Worm (Caenorhabditis elegans): ENCODE results near the gene gipc-2.
"Not testable (repeated sequence)": the region's sequence is repeated elsewhere in the genome, so short reads cannot be mapped to it uniquely, and the experiment has no call there.

gipc-2 gene

DNA sequence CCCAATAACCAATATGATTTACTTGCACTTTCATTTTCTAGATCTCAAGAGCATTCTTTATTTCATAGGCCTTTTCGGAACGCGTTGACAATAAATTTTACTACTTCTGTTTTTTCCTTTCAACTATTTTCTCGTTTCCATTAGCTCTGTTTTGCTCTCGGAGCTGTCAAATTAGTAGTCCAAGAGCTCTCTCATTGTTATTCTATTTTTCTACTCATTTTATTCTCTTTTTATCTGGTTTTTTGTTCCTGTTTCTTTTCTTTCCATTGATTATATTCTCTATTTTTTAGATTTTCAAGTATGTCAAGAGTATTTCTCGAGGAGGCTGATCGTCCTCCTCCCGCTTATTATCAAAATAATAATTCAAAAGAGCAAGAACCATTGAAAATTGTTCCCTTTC is 19.6 kb upstream of the gipc-2 start, which contains the start of gene T04B2.3:
Gene T04B2.3, plus strand, starts transcription at position 301 of the 400 bp plus-strand sequence.
- TF ChIP-seq B0310.2 (tag; optimal IDR thresholded peaks at IDR 0.05) (no peak), tbx-11 (GFP tag; IDR thresholded peaks at IDR 0.05) (no peak), hmg-4 (GFP tag; optimal IDR thresholded peaks at IDR 0.05) (no peak), ets-7 (tag; optimal IDR thresholded peaks at IDR 0.05) (no peak), sea-1 (GFP tag; conservative IDR thresholded peaks at IDR 0.05) (no peak), hmbx-1 (tag; optimal IDR thresholded peaks at IDR 0.05) (no peak), flt-1 (GFP tag; IDR thresholded peaks at IDR 0.05) (no peak), aly-1 (tag; optimal IDR thresholded peaks at IDR 0.05) (no peak), scrt-1 (GFP tag; IDR thresholded peaks at IDR 0.05) (no peak), ceh-13 (GFP tag; optimal IDR thresholded peaks at IDR 0.05) (no peak), ceh-36 (tag; optimal IDR thresholded peaks at IDR 0.05) (no peak), ama-1 (optimal IDR thresholded peaks at IDR 0.05) (no peak), tbx-37 (GFP tag; conservative IDR thresholded peaks at IDR 0.05) (no peak)

DNA sequence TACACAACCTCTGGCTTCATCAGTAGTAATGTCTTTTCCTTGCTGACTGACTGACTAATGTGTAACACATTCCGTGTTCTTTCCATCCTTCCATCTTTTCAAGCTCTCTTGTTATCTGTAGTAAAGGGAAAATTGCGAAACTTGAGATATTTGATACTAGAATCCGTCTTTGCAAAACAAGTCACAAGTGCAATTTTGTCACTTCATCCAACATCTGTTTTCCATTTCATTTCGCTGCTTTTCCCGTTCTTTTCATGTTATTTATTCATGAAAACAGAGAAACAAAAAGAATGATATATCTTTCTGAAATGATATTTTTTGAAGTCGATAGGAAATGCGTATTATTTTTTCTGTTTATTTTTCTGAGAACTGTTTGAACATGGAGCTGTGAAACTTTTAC is 18.5 kb upstream of the gipc-2 start:
- TF ChIP-seq ceh-36 (tag; optimal IDR thresholded peaks at IDR 0.05) (no peak), hmg-4 (GFP tag; optimal IDR thresholded peaks at IDR 0.05) (no peak), ceh-13 (GFP tag; optimal IDR thresholded peaks at IDR 0.05) (no peak), pes-1 (GFP tag; IDR thresholded peaks at IDR 0.05) (no peak), tra-4 (tag; optimal IDR thresholded peaks at IDR 0.05) (no peak), flt-1 (GFP tag; IDR thresholded peaks at IDR 0.05) (no peak), B0310.2 (tag; optimal IDR thresholded peaks at IDR 0.05) (no peak), ets-7 (tag; optimal IDR thresholded peaks at IDR 0.05) (no peak), sea-1 (GFP tag; conservative IDR thresholded peaks at IDR 0.05) (no peak)

DNA sequence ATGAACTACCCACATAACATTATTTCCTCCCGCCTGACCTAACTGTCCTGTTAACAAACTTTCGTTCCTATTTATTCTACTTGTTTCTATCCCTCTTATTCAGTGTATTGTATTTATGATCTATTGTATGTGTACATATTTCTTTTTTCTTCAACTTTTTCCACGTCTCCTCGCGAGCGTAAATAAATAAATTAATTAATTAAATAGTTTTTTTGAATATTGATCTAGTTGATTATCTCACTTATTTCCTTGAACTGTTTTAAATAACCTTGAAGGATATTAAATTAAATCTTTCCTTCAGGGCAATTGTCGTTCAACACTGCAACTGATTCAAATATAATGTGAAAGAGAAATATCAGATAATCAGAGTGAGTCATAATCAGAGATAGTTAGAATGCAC is 15.4 kb upstream of the gipc-2 start, which contains the start of gene frk-1:
Gene frk-1, plus strand, starts transcription at position 301 of the 400 bp plus-strand sequence.
- TF ChIP-seq hnd-1 (tag; optimal IDR thresholded peaks at IDR 0.05) (no peak), B0310.2 (tag; optimal IDR thresholded peaks at IDR 0.05) (no peak), ceh-36 (tag; optimal IDR thresholded peaks at IDR 0.05) (no peak), aly-1 (tag; optimal IDR thresholded peaks at IDR 0.05) (no peak), scrt-1 (GFP tag; IDR thresholded peaks at IDR 0.05) (no peak), hmbx-1 (tag; optimal IDR thresholded peaks at IDR 0.05) (no peak), tbx-11 (GFP tag; IDR thresholded peaks at IDR 0.05) (no peak), F13C5.2 (tag; optimal IDR thresholded peaks at IDR 0.05) (no peak), hmg-4 (GFP tag; optimal IDR thresholded peaks at IDR 0.05) (no peak), sea-1 (GFP tag; conservative IDR thresholded peaks at IDR 0.05) (no peak), pes-1 (GFP tag; IDR thresholded peaks at IDR 0.05) (no peak), tbx-37 (GFP tag; conservative IDR thresholded peaks at IDR 0.05) (no peak), flt-1 (GFP tag; IDR thresholded peaks at IDR 0.05) (no peak), ceh-13 (GFP tag; optimal IDR thresholded peaks at IDR 0.05) (no peak), ama-1 (optimal IDR thresholded peaks at IDR 0.05) (no peak), tra-4 (tag; optimal IDR thresholded peaks at IDR 0.05) (no peak), ets-7 (tag; optimal IDR thresholded peaks at IDR 0.05) (no peak)

DNA sequence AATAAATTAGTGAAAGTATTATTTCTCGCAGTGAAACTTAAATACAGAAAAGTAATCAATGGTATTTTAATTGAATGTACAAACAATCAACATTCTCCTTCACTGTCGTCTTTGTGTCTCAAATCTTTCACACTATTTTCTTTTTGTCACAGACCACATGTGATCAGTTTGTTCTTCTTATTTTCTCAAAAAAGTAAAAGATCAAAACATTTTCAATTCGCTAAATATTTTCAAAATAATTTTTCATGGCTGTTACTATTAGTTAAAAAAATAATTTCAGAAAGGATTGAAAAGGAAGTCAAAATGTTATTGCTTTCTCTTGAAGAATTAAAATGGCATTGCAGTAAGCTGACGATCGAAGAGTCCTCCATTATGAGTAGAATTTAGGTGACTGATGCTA is 13.3 kb upstream of the gipc-2 start, which contains the start of gene dhs-31:
Gene dhs-31, minus strand, starts transcription at position 101 of the 400 bp plus-strand sequence.
- TF ChIP-seq ceh-13 (GFP tag; optimal IDR thresholded peaks at IDR 0.05): no peak
- no peak for TF ChIP-seq ama-1 (optimal IDR thresholded peaks at IDR 0.05)
- no peak for TF ChIP-seq tbx-37 (GFP tag; conservative IDR thresholded peaks at IDR 0.05)

DNA sequence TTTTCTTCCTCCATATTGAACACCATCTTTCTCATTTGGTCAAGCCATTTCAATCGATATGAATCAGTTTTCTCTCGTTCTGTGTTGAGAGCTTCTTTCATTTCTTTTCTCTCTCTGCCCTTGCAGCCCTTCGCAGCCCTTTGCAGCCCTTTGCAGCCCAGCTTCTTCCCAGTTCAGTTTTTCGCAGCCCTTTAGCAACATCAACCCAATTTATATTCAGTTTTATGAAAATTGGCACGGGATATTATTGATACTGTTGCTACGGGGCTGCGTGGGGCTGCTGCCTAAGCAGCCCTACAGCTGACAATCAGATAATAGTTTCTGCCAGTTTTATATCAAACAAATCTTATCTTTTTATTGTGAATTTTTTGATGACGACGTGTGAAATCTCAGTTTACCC is 9.5 kb upstream of the gipc-2 start, which contains the start of gene F44D12.10:
Gene F44D12.10, minus strand, starts transcription at position 101 of the 400 bp plus-strand sequence.
- TF ChIP-seq hnd-1 (tag; optimal IDR thresholded peaks at IDR 0.05) (no peak), ama-1 (optimal IDR thresholded peaks at IDR 0.05) (no peak), flt-1 (GFP tag; IDR thresholded peaks at IDR 0.05) (no peak), B0310.2 (tag; optimal IDR thresholded peaks at IDR 0.05) (no peak), ets-7 (tag; optimal IDR thresholded peaks at IDR 0.05) (no peak), scrt-1 (GFP tag; IDR thresholded peaks at IDR 0.05) (no peak), tra-4 (tag; optimal IDR thresholded peaks at IDR 0.05) (no peak), tbx-37 (GFP tag; conservative IDR thresholded peaks at IDR 0.05) (no peak), tbx-11 (GFP tag; IDR thresholded peaks at IDR 0.05) (no peak), F13C5.2 (tag; optimal IDR thresholded peaks at IDR 0.05) (no peak), ceh-13 (GFP tag; optimal IDR thresholded peaks at IDR 0.05) (no peak), pes-1 (GFP tag; IDR thresholded peaks at IDR 0.05) (no peak), ceh-36 (tag; optimal IDR thresholded peaks at IDR 0.05) (no peak), hmbx-1 (tag; optimal IDR thresholded peaks at IDR 0.05) (no peak), hmg-4 (GFP tag; optimal IDR thresholded peaks at IDR 0.05) (no peak), sea-1 (GFP tag; conservative IDR thresholded peaks at IDR 0.05) (no peak), aly-1 (tag; optimal IDR thresholded peaks at IDR 0.05) (no peak)

DNA sequence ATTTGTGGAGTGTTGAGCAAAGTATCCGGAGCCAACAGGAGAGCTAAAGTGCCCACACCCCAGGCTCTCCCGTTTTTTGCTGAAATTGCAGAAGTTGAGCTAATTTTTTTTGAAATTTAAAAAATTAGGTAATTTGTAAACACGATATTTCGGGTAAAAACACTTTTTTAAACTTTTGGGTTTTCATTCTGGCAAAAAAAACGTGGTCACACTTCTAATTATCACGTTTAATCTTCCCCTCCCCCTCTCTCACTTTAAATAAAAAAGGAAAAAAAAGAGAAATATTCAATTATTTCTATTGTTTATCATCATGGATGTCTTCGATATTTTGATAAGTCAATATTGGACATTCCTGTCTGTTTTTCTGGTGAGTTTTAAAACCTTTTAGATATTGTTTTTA is 5.6 kb upstream of the gipc-2 start, which contains the start of gene F44D12.6:
Gene F44D12.6, plus strand, starts transcription at position 301 of the 400 bp plus-strand sequence.
- TF ChIP-seq scrt-1 (GFP tag; IDR thresholded peaks at IDR 0.05) (no peak), pes-1 (GFP tag; IDR thresholded peaks at IDR 0.05) (no peak), sea-1 (GFP tag; conservative IDR thresholded peaks at IDR 0.05) (no peak), hmbx-1 (tag; optimal IDR thresholded peaks at IDR 0.05) (no peak), tra-4 (tag; optimal IDR thresholded peaks at IDR 0.05) (no peak), flt-1 (GFP tag; IDR thresholded peaks at IDR 0.05) (no peak), aly-1 (tag; optimal IDR thresholded peaks at IDR 0.05) (no peak), ceh-13 (GFP tag; optimal IDR thresholded peaks at IDR 0.05) (no peak)

DNA sequence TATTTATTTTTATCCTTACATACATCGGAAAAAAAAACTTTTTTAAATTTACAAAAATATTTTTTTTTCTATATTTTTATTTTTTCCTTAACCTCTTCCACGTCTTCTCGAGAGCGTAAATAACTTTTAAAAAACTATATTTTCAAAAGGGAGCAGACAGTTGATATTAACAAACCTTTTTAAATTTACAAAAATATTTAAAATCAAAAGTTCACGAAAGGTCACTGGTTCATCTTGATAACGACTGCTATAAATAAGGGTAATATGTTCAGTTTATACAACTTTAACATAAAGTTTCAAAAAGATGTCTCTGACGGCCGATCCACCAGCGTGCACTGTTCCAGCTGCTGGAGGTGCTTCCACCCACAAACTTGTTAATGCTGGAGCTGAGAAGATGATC is 1.3 kb upstream of the gipc-2 start, which contains the start of the genes F44D12.16 and msd-2:
Gene F44D12.16, plus strand, starts transcription at position 301 of the 400 bp plus-strand sequence.
Gene msd-2, plus strand, starts transcription at position 305 of the 400 bp plus-strand sequence.
- not testable (repeated sequence) for TF ChIP-seq pes-1, scrt-1, tbx-11 (GFP tag; IDR thresholded peaks at IDR 0.05)

DNA sequence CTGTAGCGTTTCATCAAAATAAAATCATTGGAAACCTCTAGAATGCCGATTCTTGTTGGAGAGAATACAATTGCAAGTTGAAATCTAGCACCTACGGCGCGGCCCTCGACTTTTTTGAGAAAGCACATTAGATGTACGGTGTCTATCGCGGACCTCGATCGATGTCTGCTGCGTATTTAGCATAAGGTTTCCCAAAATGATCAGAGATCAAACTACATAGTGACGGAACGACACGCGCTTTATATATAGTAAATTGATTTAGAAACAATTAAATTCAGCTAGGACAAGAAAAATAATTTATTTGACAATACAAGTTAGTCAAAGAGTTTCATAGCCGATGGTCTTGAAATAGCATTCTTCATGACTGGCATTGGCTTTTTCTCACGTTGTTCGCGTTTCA is 1.3 kb downstream of the gipc-2 start:
- no peak for TF ChIP-seq flt-1 (GFP tag; IDR thresholded peaks at IDR 0.05)
- TF ChIP-seq hnd-1 (tag; optimal IDR thresholded peaks at IDR 0.05): no peak
- TF ChIP-seq ceh-13 (GFP tag; optimal IDR thresholded peaks at IDR 0.05): no peak
- TF ChIP-seq tbx-37 (GFP tag; conservative IDR thresholded peaks at IDR 0.05): no peak
- no peak for TF ChIP-seq F13C5.2 (tag; optimal IDR thresholded peaks at IDR 0.05)
- no peak for TF ChIP-seq pes-1 (GFP tag; IDR thresholded peaks at IDR 0.05)
- TF ChIP-seq B0310.2 (tag; optimal IDR thresholded peaks at IDR 0.05): no peak
- TF ChIP-seq ama-1 (optimal IDR thresholded peaks at IDR 0.05): no peak
- no peak for TF ChIP-seq tbx-11 (GFP tag; IDR thresholded peaks at IDR 0.05)
- TF ChIP-seq ceh-36 (tag; optimal IDR thresholded peaks at IDR 0.05): no peak
